Fruit fly (Drosophila melanogaster): ENCODE results near the gene Hrb98DE.

- TF ChIP-seq CG8478 (optimal IDR thresholded peaks at IDR 0.05) (no peak), CTCF (optimal IDR thresholded peaks at IDR 0.05) (no peak)
These were observed 29.1 kb downstream of the Hrb98DE start for dm6 chr3R:28628696-28629095.
